ENCODE assay signal across 5 worm cellular contexts in the genomic region with DNA sequence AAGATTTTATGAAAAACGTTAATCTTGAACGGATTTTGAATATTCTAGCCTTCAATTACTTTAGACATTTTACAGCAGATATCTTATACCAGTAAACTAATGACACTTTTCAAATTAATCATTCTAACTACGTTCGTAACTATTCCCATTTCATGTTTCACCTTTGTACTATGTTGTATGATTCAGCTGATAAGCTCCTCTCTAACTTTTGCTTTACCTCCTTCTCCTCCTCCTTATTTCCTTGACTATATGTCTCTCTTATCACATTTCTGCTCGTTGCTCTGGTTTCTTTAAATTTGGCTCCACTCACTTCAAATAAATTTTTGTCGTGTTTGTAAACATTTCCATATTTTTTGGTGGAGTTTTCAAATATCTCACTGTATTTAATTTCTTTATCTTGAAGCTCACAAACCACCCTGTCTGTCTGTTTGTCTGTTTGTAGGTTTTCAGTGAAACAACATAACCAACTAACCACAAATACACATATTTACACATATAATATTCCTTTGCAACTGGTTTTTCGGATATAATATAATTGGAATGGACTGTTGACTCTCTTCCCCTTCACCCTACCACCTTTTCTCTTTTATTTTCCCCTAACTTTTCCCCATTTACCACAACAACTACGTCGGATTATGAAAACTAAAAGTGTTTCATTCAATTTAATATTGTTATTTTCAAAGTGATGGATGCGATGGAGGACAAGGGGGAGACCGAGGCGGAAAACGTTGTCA.
TF ChIP-seq lines count a peak whose summit lies in the region.

A gene (plus strand): TSS at position 684 of the 734 bp plus-strand sequence.

TF ChIP-seq in whole organism, L1 larva, 84 proteins besides CTCF, POLR2A, EP300 and RAD21:
- TF ChIP-seq skn-1 (tag; optimal IDR thresholded peaks at IDR 0.05; lab: Kevin White, UChicago) = no peak
- TF ChIP-seq ceh-90 (tag; optimal IDR thresholded peaks at IDR 0.05; lab: Kevin White, UChicago) = no peak
- TF ChIP-seq blmp-1 (tag; optimal IDR thresholded peaks at IDR 0.05; lab: Kevin White, UChicago) = peak; percentile 36
- no peak for TF ChIP-seq nhr-12 (tag; optimal IDR thresholded peaks at IDR 0.05; lab: Kevin White, UChicago)
- TF ChIP-seq isw-1 (GFP tag; IDR thresholded peaks at IDR 0.05; lab: Robert Waterston, UW) = no peak
- TF ChIP-seq elt-2 (tag; optimal IDR thresholded peaks at IDR 0.05; lab: Kevin White, UChicago) = peak; percentile 57
- TF ChIP-seq efl-1 (optimal IDR thresholded peaks at IDR 0.05; lab: Kevin White, UChicago) = no peak
- TF ChIP-seq efl-1 (GFP tag; optimal IDR thresholded peaks at IDR 0.05 in 1 of 2; lab: Kevin White, UChicago) = peak in 1 of 2 experiments; percentile 87
- TF ChIP-seq alr-1 (tag; optimal IDR thresholded peaks at IDR 0.05; lab: Kevin White, UChicago; ENCODE audit: borderline replicate concordance) = no peak
- TF ChIP-seq jun-1 (tag; optimal IDR thresholded peaks at IDR 0.05; lab: Kevin White, UChicago) = no peak
- TF ChIP-seq hpl-2 (GFP tag; optimal IDR thresholded peaks at IDR 0.05; lab: Kevin White, UChicago) = no peak
- no peak for TF ChIP-seq nhr-77 (tag; optimal IDR thresholded peaks at IDR 0.05; lab: Kevin White, UChicago)
- no peak for TF ChIP-seq C04F5.9 (tag; optimal IDR thresholded peaks at IDR 0.05; lab: Kevin White, UChicago)
- TF ChIP-seq snu-23 (GFP tag; optimal IDR thresholded peaks at IDR 0.05; lab: Kevin White, UChicago) = no peak

TF ChIP-seq in whole organism, L2 larva, 48 proteins besides CTCF, POLR2A, EP300 and RAD21:
- TF ChIP-seq nhr-77 (tag; optimal IDR thresholded peaks at IDR 0.05; lab: Kevin White, UChicago) (no peak), fos-1 (tag; optimal IDR thresholded peaks at IDR 0.05; lab: Kevin White, UChicago) (peak; percentile 96), elt-1 (tag; optimal IDR thresholded peaks at IDR 0.05; lab: Kevin White, UChicago) (no peak), ceh-16 (tag; optimal IDR thresholded peaks at IDR 0.05; lab: Kevin White, UChicago) (no peak), ceh-82 (tag; optimal IDR thresholded peaks at IDR 0.05; lab: Kevin White, UChicago) (no peak), crh-2 (tag; optimal IDR thresholded peaks at IDR 0.05; lab: Kevin White, UChicago) (peak; percentile 7)

TF ChIP-seq in whole organism, L3 larva, 47 proteins besides CTCF, POLR2A, EP300 and RAD21:
- TF ChIP-seq egl-27 (tag; optimal IDR thresholded peaks at IDR 0.05; lab: Kevin White, UChicago) (no peak), elt-2 (tag; optimal IDR thresholded peaks at IDR 0.05; lab: Kevin White, UChicago) (peak; percentile 76), nhr-237 (tag; optimal IDR thresholded peaks at IDR 0.05; lab: Kevin White, UChicago) (no peak), nhr-77 (tag; optimal IDR thresholded peaks at IDR 0.05; lab: Kevin White, UChicago) (no peak), pqm-1 (tag; optimal IDR thresholded peaks at IDR 0.05; lab: Kevin White, UChicago) (peak; percentile 77)

TF ChIP-seq in whole organism, L4 larva, 104 proteins besides CTCF, POLR2A, EP300 and RAD21:
- TF ChIP-seq unc-62 (GFP tag; optimal IDR thresholded peaks at IDR 0.05 in 1 of 2; lab: Kevin White, UChicago) (peak in 1 of 2 experiments; percentile 55), unc-62 (tag; optimal IDR thresholded peaks at IDR 0.05; lab: Kevin White, UChicago) (no peak), daf-16 (GFP tag; optimal IDR thresholded peaks at IDR 0.05; lab: Kevin White, UChicago) (no peak), daf-16 (tag; optimal IDR thresholded peaks at IDR 0.05; lab: Kevin White, UChicago) (peak; percentile 55), Y48G9A.11 (GFP tag; IDR thresholded peaks at IDR 0.05; lab: Robert Waterston, UW) (no peak), hlh-11 (tag; optimal IDR thresholded peaks at IDR 0.05; lab: Kevin White, UChicago) (peak; percentile 44), nhr-28 (tag; optimal IDR thresholded peaks at IDR 0.05; lab: Kevin White, UChicago) (peak; percentile 66), gei-8 (GFP tag; optimal IDR thresholded peaks at IDR 0.05; lab: Kevin White, UChicago) (no peak), pqm-1 (tag; optimal IDR thresholded peaks at IDR 0.05; lab: Kevin White, UChicago) (peak; percentile 89)
TF ChIP-seq in whole organism, L4 larva: peak in this region for 5.

TF ChIP-seq in whole organism, young adult, 124 proteins besides CTCF, POLR2A, EP300 and RAD21:
- peak; percentile 78 for TF ChIP-seq nhr-80 (tag; optimal IDR thresholded peaks at IDR 0.05; lab: Kevin White, UChicago)
- no peak for TF ChIP-seq tbx-9 (tag; optimal IDR thresholded peaks at IDR 0.05; lab: Kevin White, UChicago; ENCODE audit: borderline replicate concordance)
